Fruit fly (Drosophila melanogaster) whole organism, wandering third instar larva: ENCODE data around the gene CG6171.
A peak's percentile ranks its signal among the peaks of the same experiment; 100 is the strongest.

Source experiments
- CG32264 ChIP-seq: fragments of 200-800 bp; sonication (Bioruptor generic); optimal IDR thresholded peaks from 2 replicates; lab custom pipeline; 2016; ENCODE audit warnings: missing biosample characterization, missing genetic modification characterization
- CG9705 ChIP-seq: fragments of 200-800 bp; sonication (Bioruptor generic); optimal IDR thresholded peaks from 2 replicates; lab custom pipeline; 2018; ENCODE audit warnings: missing biosample characterization, mild to moderate bottlenecking, missing genetic modification characterization
- CrebA ChIP-seq: fragments of 200-800 bp; sonication (Bioruptor generic); optimal IDR thresholded peaks from 2 replicates; lab custom pipeline; 2016; ENCODE audit warnings: missing biosample characterization, mild to moderate bottlenecking, missing genetic modification characterization, borderline replicate concordance
- Dif ChIP-seq: fragments of 200-275, 200-300 bp; sonication (Bioruptor generic); optimal IDR thresholded peaks from 2 replicates; lab custom pipeline; 2018; ENCODE audit warnings: missing biosample characterization, missing genetic modification characterization; ENCODE audit not compliant: partially characterized antibody
- GATAd ChIP-seq: sonication (Bioruptor generic); optimal IDR thresholded peaks from 2 replicates; lab custom pipeline; 2016; ENCODE audit warnings: missing biosample characterization, missing genetic modification characterization
- HLH106 ChIP-seq: fragments of 200-800 bp; optimal IDR thresholded peaks from 3 replicates; lab custom pipeline; 2019; ENCODE audit warnings: missing biosample characterization, mild to moderate bottlenecking, missing genetic modification characterization, moderate library complexity
- Hnf4 ChIP-seq: fragments of 200-800 bp; sonication (Bioruptor generic); optimal IDR thresholded peaks from 2 replicates; lab custom pipeline; 2016; ENCODE audit warnings: missing biosample characterization, mild to moderate bottlenecking, missing genetic modification characterization
- Hr78 ChIP-seq: fragments of >200 bp; optimal IDR thresholded peaks from 2 replicates; lab custom pipeline; 2017; ENCODE audit warnings: missing biosample characterization, missing genetic modification characterization
- Hr83 ChIP-seq: fragments of 200-300 bp; sonication (Bioruptor generic); optimal IDR thresholded peaks from 2 replicates; lab custom pipeline; 2016; ENCODE audit warnings: missing biosample characterization, mild to moderate bottlenecking, missing genetic modification characterization, moderate library complexity; ENCODE audit not compliant: poor library complexity, severe bottlenecking
- Jra ChIP-seq: sonication (Bioruptor generic); optimal IDR thresholded peaks from 2 replicates; lab custom pipeline; 2016; ENCODE audit warnings: missing biosample characterization, missing genetic modification characterization
- Mio ChIP-seq: sonication (Bioruptor generic); optimal IDR thresholded peaks from 2 replicates; lab custom pipeline; 2016; ENCODE audit warnings: missing biosample characterization, missing genetic modification characterization
- Myc ChIP-seq: fragments of >200 bp; optimal IDR thresholded peaks from 2 replicates; lab custom pipeline; 2017
- N ChIP-seq: fragments of >200 bp; optimal IDR thresholded peaks from 2 replicates; lab custom pipeline; 2018; ENCODE audit warnings: missing biosample characterization, missing external identifiers, missing genetic modification characterization
- OdsH ChIP-seq: fragments of 200-800 bp; sonication (Bioruptor generic); optimal IDR thresholded peaks from 2 replicates; lab custom pipeline; 2016; ENCODE audit warnings: missing biosample characterization, mild to moderate bottlenecking, missing genetic modification characterization
- Rel ChIP-seq, 2 experiments: fragments of 200-800 bp; sonication (Bioruptor generic) in 1 of 2; optimal IDR thresholded peaks; 2 replicates in 1 of 2; 3 replicates in 1 of 2; lab custom pipeline; 2016 to 2019; ENCODE audit warnings: mild to moderate bottlenecking in 2 of 2, missing biosample characterization in 2 of 2, missing genetic modification characterization in 2 of 2, moderate library complexity in 1 of 2
- Sp1 ChIP-seq: fragments of 200-800 bp; sonication (Bioruptor generic); optimal IDR thresholded peaks from 3 replicates; lab custom pipeline; 2019; ENCODE audit warnings: missing biosample characterization, mild to moderate bottlenecking, missing genetic modification characterization, moderate library complexity
- Vsx2 ChIP-seq: fragments of 200-300, 225-300 bp; sonication (Bioruptor generic); optimal IDR thresholded peaks from 2 replicates; lab custom pipeline; 2018; ENCODE audit warnings: missing biosample characterization, missing genetic modification characterization; ENCODE audit not compliant: partially characterized antibody
- br ChIP-seq: fragments of 200-800 bp; sonication (Bioruptor generic); optimal IDR thresholded peaks from 2 replicates; lab custom pipeline; 2016; ENCODE audit warnings: missing biosample characterization, missing genetic modification characterization
- brk ChIP-seq: fragments of 200-800 bp; sonication (Bioruptor generic); optimal IDR thresholded peaks from 2 replicates; lab custom pipeline; 2016; ENCODE audit warnings: missing biosample characterization, mild to moderate bottlenecking, missing genetic modification characterization
- dmrt93B ChIP-seq: fragments of 200-800 bp; sonication (Bioruptor generic); optimal IDR thresholded peaks from 2 replicates; lab custom pipeline; 2018; ENCODE audit warnings: missing biosample characterization, mild to moderate bottlenecking, missing genetic modification characterization
- dsf ChIP-seq: sonication (Bioruptor generic); optimal IDR thresholded peaks from 2 replicates; lab custom pipeline; 2016; ENCODE audit warnings: missing biosample characterization, missing genetic modification characterization, borderline replicate concordance
- ey ChIP-seq: fragments of 200-800 bp; sonication (Bioruptor generic); optimal IDR thresholded peaks from 2 replicates; lab custom pipeline; 2016; ENCODE audit warnings: missing biosample characterization, missing genetic modification characterization
- foxo ChIP-seq, 2 experiments: fragments of 200-800 bp; sonication (Bioruptor generic); optimal IDR thresholded peaks; 2 replicates in 1 of 2; 3 replicates in 1 of 2; lab custom pipeline; 2016 to 2017; ENCODE audit warnings: missing biosample characterization in 2 of 2, missing genetic modification characterization in 2 of 2
- fru ChIP-seq: fragments of 200-800 bp; sonication (Bioruptor generic); optimal IDR thresholded peaks from 3 replicates; lab custom pipeline; 2016; ENCODE audit warnings: missing biosample characterization, mild to moderate bottlenecking, missing genetic modification characterization
- h ChIP-seq: fragments of 200-800 bp; sonication (Bioruptor generic); optimal IDR thresholded peaks from 3 replicates; lab custom pipeline; 2016; ENCODE audit warnings: missing biosample characterization, mild to moderate bottlenecking, missing genetic modification characterization
- lola ChIP-seq: fragments of >200 bp; optimal IDR thresholded peaks from 2 replicates; lab custom pipeline; 2017; ENCODE audit warnings: missing biosample characterization, missing genetic modification characterization
- pan ChIP-seq: fragments of >200 bp; optimal IDR thresholded peaks from 2 replicates; lab custom pipeline; 2017
- psq ChIP-seq: fragments of 200-800 bp; sonication (Bioruptor generic); optimal IDR thresholded peaks from 3 replicates; lab custom pipeline; 2017; ENCODE audit warnings: missing biosample characterization, mild to moderate bottlenecking, missing genetic modification characterization, moderate library complexity
- rgr ChIP-seq: fragments of 200-800 bp; sonication (Bioruptor generic); optimal IDR thresholded peaks from 3 replicates; lab custom pipeline; 2016; ENCODE audit warnings: missing biosample characterization, mild to moderate bottlenecking, missing genetic modification characterization
- sage ChIP-seq: fragments of 200-800 bp; sonication (Bioruptor generic); optimal IDR thresholded peaks from 2 replicates; lab custom pipeline; 2016; ENCODE audit warnings: missing biosample characterization, mild to moderate bottlenecking, missing genetic modification characterization
- sv ChIP-seq: fragments of 200-800 bp; sonication (Bioruptor generic); optimal IDR thresholded peaks from 3 replicates; lab custom pipeline; 2016; ENCODE audit warnings: missing biosample characterization, missing genetic modification characterization
- usp ChIP-seq: fragments of >200 bp; optimal IDR thresholded peaks from 2 replicates; lab custom pipeline; 2017; ENCODE audit warnings: missing biosample characterization, missing genetic modification characterization
- woc ChIP-seq: sonication (Bioruptor generic); optimal IDR thresholded peaks from 2 replicates; lab custom pipeline; 2016; ENCODE audit warnings: missing biosample characterization, mild to moderate bottlenecking, missing genetic modification characterization

The CG6171 gene

DNA sequence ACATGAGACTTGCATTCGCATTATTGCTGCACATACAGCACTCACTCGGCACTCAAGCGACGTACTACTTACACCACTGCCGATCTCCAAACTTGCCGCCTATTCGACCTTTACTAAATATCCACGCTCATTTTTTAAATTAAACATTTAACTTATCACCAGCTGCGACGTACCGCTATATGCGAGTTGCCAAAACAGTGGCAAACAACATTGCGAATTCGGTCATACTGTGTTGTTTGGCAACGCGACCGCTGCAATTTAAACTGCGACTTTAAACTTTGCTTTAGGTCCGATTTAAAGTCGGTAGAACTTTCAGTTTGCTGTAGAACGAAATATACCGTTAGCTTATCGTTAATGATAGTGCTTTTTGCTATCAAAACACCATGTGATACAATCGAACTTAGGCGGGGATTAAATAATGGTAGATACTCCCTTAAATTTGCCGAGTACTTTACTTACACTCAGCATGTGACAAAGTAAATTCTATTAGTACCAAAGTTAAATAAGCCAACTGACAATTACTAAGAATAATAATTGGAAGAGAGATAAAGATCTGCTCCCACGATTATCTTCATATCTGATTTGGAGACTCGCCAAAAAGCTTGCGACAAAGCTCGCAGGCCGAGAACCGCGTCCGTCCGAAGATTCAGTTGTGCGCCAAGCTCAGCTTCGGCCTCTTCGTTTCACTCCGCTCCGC, 35.4 kb downstream of the CG6171 start, which contains the start of the genes CG6236 and ea:
Gene CG6236, minus strand, starts transcription at position 187 of the 697 bp plus-strand sequence.
Gene ea, plus strand, starts transcription at position 647 of the 697 bp plus-strand sequence.
- TF ChIP-seq Myc (lab: Kevin White, UChicago) (peak; percentile 66), br (GFP tag; lab: Kevin White, UChicago) (no peak)
- TF ChIP-seq, all 38 proteins: peak for 1

DNA sequence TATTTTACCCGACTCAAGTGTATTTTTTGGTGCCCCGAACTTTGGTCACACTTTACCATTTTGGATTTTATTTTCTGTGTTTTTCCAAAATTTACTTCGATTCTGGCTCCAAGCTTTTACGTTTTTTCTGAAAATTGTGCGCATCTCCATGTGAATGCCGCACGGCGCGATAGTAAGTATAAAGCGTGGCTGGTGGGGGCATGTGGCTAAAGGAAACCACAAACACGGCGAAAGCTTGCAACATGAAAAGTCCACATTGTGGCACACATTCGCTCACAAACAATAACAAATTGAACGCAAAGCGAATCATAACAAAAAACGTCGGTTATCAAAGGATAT, 42.9 kb downstream of the CG6171 start, which contains the start of gene ear:
Gene ear, plus strand, starts transcription at position 10 of the 339 bp plus-strand sequence.
- no peak for TF ChIP-seq Hr78
- no peak for TF ChIP-seq Rel (GFP tag; optimal IDR thresholded peaks at IDR 0.05; lab: Kevin White, UChicago)
- TF ChIP-seq Rel (tag; optimal IDR thresholded peaks at IDR 0.05; lab: Kevin White, UChicago): peak; percentile 14
- TF ChIP-seq, all 38 proteins: peak for 1

- TF ChIP-seq br (GFP tag; lab: Kevin White, UChicago) (no peak), brk (GFP tag; lab: Kevin White, UChicago) (no peak), Myc (lab: Kevin White, UChicago) (peak; percentile 20), lola (no peak), h (GFP tag; lab: Kevin White, UChicago) (peak; percentile 52), Sp1 (no peak), Hr83 (GFP tag; lab: Kevin White, UChicago) (peak; percentile 45), fru (GFP tag; lab: Kevin White, UChicago) (peak; percentile 58), Hr78 (no peak), sv (GFP tag; lab: Kevin White, UChicago) (no peak), N (no peak), rgr (peak; percentile 69), woc (GFP tag; lab: Kevin White, UChicago) (peak; percentile 63), OdsH (peak; percentile 38), Dif (GFP tag; lab: Kevin White, UChicago) (no peak), sage (no peak), psq (GFP tag; lab: Kevin White, UChicago) (peak; percentile 19), CG9705 (peak; percentile 47), dsf (GFP tag; lab: Kevin White, UChicago) (no peak), CrebA (GFP tag; lab: Kevin White, UChicago) (no peak), Rel (GFP tag; optimal IDR thresholded peaks at IDR 0.05; lab: Kevin White, UChicago) (no peak), Rel (tag; optimal IDR thresholded peaks at IDR 0.05; lab: Kevin White, UChicago) (peak; percentile 82), Jra (GFP tag; lab: Kevin White, UChicago) (no peak), foxo (GFP tag; optimal IDR thresholded peaks at IDR 0.05; lab: Kevin White, UChicago) (peak in 1 of 2 experiments; percentile 59), pan (lab: Kevin White, UChicago) (no peak), Mio (no peak), CG32264 (no peak), Hnf4 (GFP tag; lab: Kevin White, UChicago) (no peak), usp (GFP tag; lab: Kevin White, UChicago) (no peak), Vsx2 (GFP tag; lab: Kevin White, UChicago) (no peak), HLH106 (tag; lab: Kevin White, UChicago) (peak; percentile 63), dmrt93B (GFP tag; lab: Kevin White, UChicago) (no peak), ey (GFP tag; lab: Kevin White, UChicago) (peak; percentile 58)
These were observed 43.5 kb downstream of the CG6171 start, which contains the start of the genes CG6276 and CG44040 for dm6 chr3R:15319912-15320746. Gene CG6276, minus strand, starts transcription at chr3R:15320069. Gene CG44040, plus strand, starts transcription at chr3R:15320378.

DNA sequence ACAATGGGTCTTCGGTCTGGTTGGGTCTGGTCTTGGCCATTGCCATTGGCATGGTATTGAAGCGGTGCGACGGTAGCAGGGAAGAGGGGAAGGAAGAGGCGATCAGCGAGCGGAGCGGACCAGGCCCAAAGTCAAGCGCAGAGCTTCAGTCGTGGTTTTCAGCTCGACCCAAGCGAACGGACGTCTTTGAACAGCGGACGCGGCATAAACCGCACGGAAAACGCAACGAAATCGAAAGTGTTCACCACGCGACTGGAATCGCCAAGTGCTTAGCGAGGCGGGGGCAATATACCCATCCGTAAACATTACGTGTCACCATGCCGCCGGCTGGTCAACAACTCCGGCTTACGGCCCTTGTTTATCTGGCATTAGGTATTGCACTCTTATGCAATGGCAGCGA, 47.3 kb downstream of the CG6171 start, which contains the start of gene CG14866:
Gene CG14866, plus strand, starts transcription at position 146 of the 400 bp plus-strand sequence.
- TF ChIP-seq CG32264 (no peak), Sp1 (no peak), sage (no peak), dsf (GFP tag; lab: Kevin White, UChicago) (no peak), Dif (GFP tag; lab: Kevin White, UChicago) (no peak), Mio (no peak), lola (no peak), GATAd (GFP tag; lab: Kevin White, UChicago) (no peak), Hnf4 (GFP tag; lab: Kevin White, UChicago) (no peak)
